Worm (Caenorhabditis elegans): ENCODE measurements around the gene C06A6.2.
A peak's percentile ranks its signal among the peaks of the same experiment; 100 is the strongest.

Gene C06A6.2

DNA sequence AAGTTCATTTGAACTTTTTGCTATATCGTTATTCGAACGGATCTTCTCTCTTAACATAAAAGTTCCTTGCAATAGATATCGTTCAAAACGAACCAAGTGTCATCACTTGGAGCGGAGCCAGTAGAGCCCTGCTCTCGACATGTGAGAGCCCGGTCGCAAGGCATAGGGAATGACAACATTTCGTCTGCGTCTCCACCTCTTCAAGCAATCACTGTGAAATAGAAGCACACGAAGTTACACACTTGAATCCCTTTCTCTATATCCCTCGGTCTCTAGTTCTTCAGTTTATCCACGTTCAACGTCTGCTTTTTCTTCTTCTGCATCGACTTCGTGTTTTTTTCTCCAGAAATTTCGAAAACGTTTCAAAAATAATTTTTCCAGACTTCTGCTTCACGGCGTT lies 56.9 kb downstream of the C06A6.2 start, which contains the start of gene C49H3.6:
C49H3.6 (plus strand) TSS at position 380 of the 400 bp plus-strand sequence.
- TF ChIP-seq ZK546.5 (tag; optimal IDR thresholded peaks at IDR 0.05): no peak
- no peak for TF ChIP-seq mdl-1 (tag; optimal IDR thresholded peaks at IDR 0.05)
- TF ChIP-seq lin-15B (tag; optimal IDR thresholded peaks at IDR 0.05): peak; percentile 34
- TF ChIP-seq nhr-77 (tag; optimal IDR thresholded peaks at IDR 0.05): no peak
- TF ChIP-seq skn-1 (tag; optimal IDR thresholded peaks at IDR 0.05): peak; percentile 4
- no peak for TF ChIP-seq sea-2 (GFP tag; optimal IDR thresholded peaks at IDR 0.05)
- peak; percentile 56 for TF ChIP-seq hmg-11 (tag; optimal IDR thresholded peaks at IDR 0.05)
- TF ChIP-seq nfya-1 (tag; optimal IDR thresholded peaks at IDR 0.05; ENCODE audit: insufficient read depth): peak; percentile 68
- TF ChIP-seq R02D3.7 (tag; optimal IDR thresholded peaks at IDR 0.05): no peak
- TF ChIP-seq lin-39 (tag; optimal IDR thresholded peaks at IDR 0.05): peak; percentile 25
- TF ChIP-seq tbx-2 (tag; optimal IDR thresholded peaks at IDR 0.05): no peak
- TF ChIP-seq aly-2 (tag; optimal IDR thresholded peaks at IDR 0.05): no peak
- peak; percentile 0 for TF ChIP-seq pha-4 (tag; optimal IDR thresholded peaks at IDR 0.05)
- no peak for TF ChIP-seq unc-39 (tag; optimal IDR thresholded peaks at IDR 0.05)
- TF ChIP-seq eor-1 (tag; optimal IDR thresholded peaks at IDR 0.05): no peak
- TF ChIP-seq nhr-28 (tag; optimal IDR thresholded peaks at IDR 0.05): no peak
- TF ChIP-seq unc-62 (GFP tag; optimal IDR thresholded peaks at IDR 0.05): no peak
- TF ChIP-seq egl-27 (tag; optimal IDR thresholded peaks at IDR 0.05): no peak
- no peak for TF ChIP-seq fkh-10 (GFP tag; optimal IDR thresholded peaks at IDR 0.05)
- TF ChIP-seq nhr-11 (tag; optimal IDR thresholded peaks at IDR 0.05): no peak
